Worm (Caenorhabditis elegans) whole organism, midembryonic: ENCODE measurements around the gene fipr-10.

Source experiments
- T22C8.4 ChIP-seq: fragments of 200-800 bp; sonication (Bioruptor generic); IDR thresholded peaks from 2 replicates; pipeline ENCODE4 v1.3.6; 2022; ENCODE audit warnings: missing genetic modification characterization, missing compliant biosample characterization
- cog-1 ChIP-seq: sonication (generic microtip); optimal IDR thresholded peaks from 2 replicates; lab custom pipeline; 2016; ENCODE audit warnings: missing genetic modification characterization, missing compliant biosample characterization
- flt-1 ChIP-seq: fragments of 200-800 bp; sonication (Bioruptor generic); IDR thresholded peaks from 2 replicates; pipeline ENCODE4 v1.3.6; 2022; ENCODE audit warnings: missing genetic modification characterization, missing compliant biosample characterization
- klf-2 ChIP-seq: fragments of 200-800 bp; sonication (Bioruptor generic); conservative IDR thresholded peaks from 2 replicates; pipeline ENCODE4 v1.3.6; 2022; ENCODE audit warnings: missing genetic modification reagents, missing genetic modification characterization, missing compliant biosample characterization
- med-1 ChIP-seq: sonication (generic microtip); optimal IDR thresholded peaks from 2 replicates; lab custom pipeline; 2017; ENCODE audit warnings: missing genetic modification characterization, mild to moderate bottlenecking, missing compliant biosample characterization, antibody characterized with exemption, missing genetic modification reagents; ENCODE audit not compliant: insufficient read depth
- ref-1 ChIP-seq: fragments of 200-800 bp; sonication (Bioruptor generic); conservative IDR thresholded peaks from 2 replicates; pipeline ENCODE4 v1.3.6; 2022; ENCODE audit warnings: missing genetic modification reagents, missing genetic modification characterization, missing compliant biosample characterization
- tab-1 ChIP-seq: fragments of 200-800 bp; sonication (Bioruptor generic); IDR thresholded peaks from 2 replicates; pipeline ENCODE4 v1.3.6; 2022; ENCODE audit warnings: missing genetic modification characterization, missing compliant biosample characterization
- ztf-23 ChIP-seq: fragments of 200-800 bp; sonication (Bioruptor generic); IDR thresholded peaks from 2 replicates; pipeline ENCODE4 v1.3.6; 2022; ENCODE audit warnings: missing genetic modification reagents, missing genetic modification characterization, missing compliant biosample characterization
- ztf-29 ChIP-seq: fragments of 200-800 bp; sonication (Bioruptor generic); IDR thresholded peaks from 2 replicates; pipeline ENCODE4 v1.3.6; 2022; ENCODE audit warnings: missing genetic modification reagents, missing genetic modification characterization, missing compliant biosample characterization

DNA sequence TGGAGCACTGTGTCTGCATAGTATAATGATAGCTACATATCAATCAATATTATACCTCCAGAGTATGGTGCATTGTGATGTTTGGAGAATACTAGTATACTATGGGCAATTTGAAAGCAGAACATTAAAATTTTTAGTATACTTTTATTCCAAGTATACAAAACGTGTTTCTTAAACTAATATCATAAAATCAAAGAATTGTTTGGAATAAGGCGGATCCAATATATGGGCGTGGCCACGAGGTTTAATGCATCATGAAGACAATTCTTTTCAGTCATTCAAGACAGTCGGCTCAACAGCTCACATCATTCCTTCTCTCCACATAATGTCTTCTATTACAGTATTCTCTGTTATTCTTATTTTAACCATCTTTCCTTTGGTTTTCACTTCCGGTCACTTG is 34.1 kb upstream of the fipr-10 start, which contains the start of gene sdz-31:
- TF ChIP-seq ztf-29 (GFP tag; lab: Robert Waterston, UW), result no peak
- no peak for TF ChIP-seq ztf-23 (GFP tag; lab: Robert Waterston, UW)
- TF ChIP-seq flt-1 (GFP tag; lab: Robert Waterston, UW), result no peak
- no peak for TF ChIP-seq med-1 (GFP tag; lab: Kevin White, UChicago)
- no peak for TF ChIP-seq cog-1
- TF ChIP-seq tab-1 (GFP tag; lab: Robert Waterston, UW), result no peak
- TF ChIP-seq T22C8.4 (GFP tag; lab: Robert Waterston, UW), result no peak
- no peak for TF ChIP-seq klf-2
- no peak for TF ChIP-seq ref-1 (GFP tag; lab: Robert Waterston, UW)
